Worm (Caenorhabditis elegans) whole organism, L1 larva: Measurements from ENCODE around the gene ilys-5.

Experiments
- C16A3.4 ChIP-seq: fragments of 150-350 bp; optimal IDR thresholded peaks from 2 replicates; lab custom pipeline; 2014; ENCODE audit warnings: missing biosample characterization, missing genetic modification characterization
- Y116A8C.19 ChIP-seq: sonication (generic microtip); optimal IDR thresholded peaks from 2 replicates; lab custom pipeline; 2016; ENCODE audit warnings: missing compliant biosample characterization, missing genetic modification characterization, borderline replicate concordance
- alr-1 ChIP-seq: fragments of 200-800 bp; sonication (Bioruptor generic); optimal IDR thresholded peaks from 2 replicates; lab custom pipeline; 2018; ENCODE audit warnings: borderline replicate concordance, mild to moderate bottlenecking, missing genetic modification characterization, missing compliant biosample characterization
- aly-2 ChIP-seq: fragments of 150-350 bp; optimal IDR thresholded peaks from 2 replicates; lab custom pipeline; 2014; ENCODE audit warnings: missing biosample characterization, missing genetic modification characterization
- ama-1 ChIP-seq: fragments of 150-350 bp; optimal IDR thresholded peaks from 2 replicates; lab custom pipeline; 2014
- blmp-1 ChIP-seq: fragments of 150-350 bp; optimal IDR thresholded peaks from 2 replicates; lab custom pipeline; 2014; ENCODE audit warnings: missing biosample characterization, missing genetic modification characterization
- ceh-63 ChIP-seq: fragments of 200-800 bp; sonication (Bioruptor generic); optimal IDR thresholded peaks from 2 replicates; lab custom pipeline; 2018; ENCODE audit warnings: mild to moderate bottlenecking, missing genetic modification characterization, missing compliant biosample characterization
- ceh-8 ChIP-seq: fragments of 200-800 bp; sonication (Bioruptor generic); optimal IDR thresholded peaks from 2 replicates; lab custom pipeline; 2018; ENCODE audit warnings: mild to moderate bottlenecking, missing genetic modification characterization, moderate library complexity, missing compliant biosample characterization
- dsc-1 ChIP-seq: sonication (generic microtip); optimal IDR thresholded peaks from 2 replicates; lab custom pipeline; 2016; ENCODE audit warnings: mild to moderate bottlenecking, missing genetic modification characterization, missing compliant biosample characterization
- efl-1 ChIP-seq, 4 experiments: fragments of 150-350 bp; optimal IDR thresholded peaks in 3 of 4; peaks in 1 of 4; 1 replicate in 1 of 4; 2 replicates in 3 of 4; lab custom pipeline; 2014; ENCODE audit warnings: missing biosample characterization in 2 of 4, missing genetic modification characterization in 2 of 4, missing genetic modification reagents in 2 of 4
- efl-3 ChIP-seq: fragments of 200-800 bp; sonication (Bioruptor generic); optimal IDR thresholded peaks from 2 replicates; lab custom pipeline; 2018; ENCODE audit warnings: mild to moderate bottlenecking, missing genetic modification characterization, missing compliant biosample characterization
- egl-13 ChIP-seq: sonication (generic microtip); optimal IDR thresholded peaks from 2 replicates; lab custom pipeline; 2016; ENCODE audit warnings: missing genotype, missing genetic modification reagents, missing genetic modification characterization, missing compliant biosample characterization
- elt-2 ChIP-seq: sonication (generic microtip); optimal IDR thresholded peaks from 2 replicates; lab custom pipeline; 2016; ENCODE audit warnings: missing genetic modification characterization, mild to moderate bottlenecking, inconsistent platforms, missing compliant biosample characterization, missing genetic modification reagents
- ets-5 ChIP-seq: fragments of 200-800 bp; sonication (Bioruptor generic); IDR thresholded peaks from 2 replicates; pipeline ENCODE4 v1.3.6; 2022; ENCODE audit warnings: missing genetic modification characterization, missing compliant biosample characterization
- fos-1 ChIP-seq: fragments of 150-350 bp; optimal IDR thresholded peaks from 2 replicates; lab custom pipeline; 2014; ENCODE audit warnings: missing biosample characterization, missing genetic modification characterization
- hpl-2 ChIP-seq: fragments of 150-350 bp; optimal IDR thresholded peaks from 2 replicates; lab custom pipeline; 2014; ENCODE audit warnings: missing biosample characterization, missing genetic modification reagents, missing genetic modification characterization
- jun-1 ChIP-seq: fragments of 150-350 bp; optimal IDR thresholded peaks from 2 replicates; lab custom pipeline; 2014; ENCODE audit warnings: missing biosample characterization, missing genetic modification reagents, missing genetic modification characterization
- lin-13 ChIP-seq: fragments of 150-350 bp; optimal IDR thresholded peaks from 2 replicates; lab custom pipeline; 2014; ENCODE audit warnings: missing biosample characterization, missing genetic modification reagents, missing genetic modification characterization
- lin-14 ChIP-seq: fragments of 200-800 bp; sonication (Bioruptor generic); optimal IDR thresholded peaks from 2 replicates; lab custom pipeline; 2018; ENCODE audit warnings: mild to moderate bottlenecking, missing genetic modification characterization, moderate library complexity, missing compliant biosample characterization
- lin-35 ChIP-seq, 2 experiments: fragments of 150-350 bp; optimal IDR thresholded peaks; 2 replicates each; lab custom pipeline; 2014; ENCODE audit warnings: missing biosample characterization in 2 of 2, missing genetic modification characterization in 2 of 2, missing genetic modification reagents in 2 of 2
- lin-39 ChIP-seq: fragments of 150-350 bp; optimal IDR thresholded peaks from 2 replicates; lab custom pipeline; 2014; ENCODE audit warnings: missing biosample characterization, missing genetic modification reagents, missing genetic modification characterization
- lir-3 ChIP-seq: sonication (generic microtip); optimal IDR thresholded peaks from 2 replicates; lab custom pipeline; 2016; ENCODE audit warnings: mild to moderate bottlenecking, missing genetic modification characterization, moderate library complexity, missing compliant biosample characterization; ENCODE audit not compliant: poor library complexity
- lsy-2 ChIP-seq, 2 experiments: fragments of 150-350 bp; optimal IDR thresholded peaks; 2 replicates each; lab custom pipeline; 2014; ENCODE audit warnings: missing biosample characterization in 2 of 2, missing genetic modification characterization in 2 of 2
- mdl-1 ChIP-seq, 2 experiments: fragments of 150-350 bp; optimal IDR thresholded peaks; 2 replicates each; lab custom pipeline; 2014 to 2017; ENCODE audit warnings: missing biosample characterization in 2 of 2, missing genetic modification characterization in 2 of 2, inconsistent platforms in 1 of 2
- nhr-11 ChIP-seq: fragments of 150-350 bp; optimal IDR thresholded peaks from 2 replicates; lab custom pipeline; 2014; ENCODE audit warnings: missing biosample characterization, missing genetic modification characterization
- nhr-20 ChIP-seq: sonication (generic microtip); optimal IDR thresholded peaks from 2 replicates; lab custom pipeline; 2016; ENCODE audit warnings: mild to moderate bottlenecking, missing genetic modification characterization, missing compliant biosample characterization
- nhr-237 ChIP-seq: fragments of 150-350 bp; optimal IDR thresholded peaks from 2 replicates; lab custom pipeline; 2014; ENCODE audit warnings: missing biosample characterization, missing genetic modification characterization
- nhr-71 ChIP-seq: sonication (generic microtip); optimal IDR thresholded peaks from 2 replicates; lab custom pipeline; 2016; ENCODE audit warnings: mild to moderate bottlenecking, missing genetic modification characterization, moderate library complexity, missing compliant biosample characterization
- nhr-84 ChIP-seq: sonication (generic microtip); optimal IDR thresholded peaks from 2 replicates; lab custom pipeline; 2017; ENCODE audit warnings: missing biosample characterization, missing genetic modification characterization
- nhr-90 ChIP-seq: sonication (generic microtip); optimal IDR thresholded peaks from 2 replicates; lab custom pipeline; 2016; ENCODE audit warnings: mild to moderate bottlenecking, missing genetic modification characterization, missing compliant biosample characterization; ENCODE audit not compliant: poor library complexity
- pag-3 ChIP-seq: sonication (generic microtip); optimal IDR thresholded peaks from 2 replicates; lab custom pipeline; 2017; ENCODE audit warnings: missing genetic modification characterization, mild to moderate bottlenecking, missing compliant biosample characterization, antibody characterized with exemption, borderline replicate concordance; ENCODE audit not compliant: insufficient read depth
- pax-3 ChIP-seq: fragments of 200-800 bp; sonication (Bioruptor generic); optimal IDR thresholded peaks from 2 replicates; lab custom pipeline; 2018; ENCODE audit warnings: mild to moderate bottlenecking, missing genetic modification characterization, moderate library complexity, missing compliant biosample characterization
- pqm-1 ChIP-seq: sonication (generic microtip); optimal IDR thresholded peaks from 3 replicates; lab custom pipeline; 2017; ENCODE audit warnings: missing biosample characterization, missing genetic modification characterization
- rnt-1 ChIP-seq: sonication (generic microtip); optimal IDR thresholded peaks from 2 replicates; lab custom pipeline; 2016; ENCODE audit warnings: mild to moderate bottlenecking, missing genetic modification characterization, moderate library complexity, missing compliant biosample characterization
- skn-1 ChIP-seq: fragments of 150-350 bp; optimal IDR thresholded peaks from 2 replicates; lab custom pipeline; 2014; ENCODE audit warnings: missing biosample characterization, missing genetic modification characterization
- snu-23 ChIP-seq: sonication (generic microtip); optimal IDR thresholded peaks from 2 replicates; lab custom pipeline; 2016; ENCODE audit warnings: missing genetic modification characterization, missing compliant biosample characterization
- sptf-1 ChIP-seq: fragments of 150-350 bp; optimal IDR thresholded peaks from 2 replicates; lab custom pipeline; 2014; ENCODE audit warnings: missing biosample characterization, missing genetic modification characterization
- tbx-2 ChIP-seq: sonication (generic microtip); optimal IDR thresholded peaks from 2 replicates; lab custom pipeline; 2016; ENCODE audit warnings: missing genetic modification characterization, missing compliant biosample characterization
- tlp-1 ChIP-seq: fragments of 150-350 bp; optimal IDR thresholded peaks from 2 replicates; lab custom pipeline; 2014; ENCODE audit warnings: missing biosample characterization, missing genetic modification characterization
- unc-62 ChIP-seq: fragments of 150-350 bp; optimal IDR thresholded peaks from 2 replicates; lab custom pipeline; 2014; ENCODE audit warnings: missing biosample characterization, missing genetic modification reagents, missing genetic modification characterization
- unc-86 ChIP-seq: sonication (generic microtip); optimal IDR thresholded peaks from 2 replicates; lab custom pipeline; 2016; ENCODE audit warnings: missing genetic modification characterization, missing compliant biosample characterization
- vab-15 ChIP-seq: sonication (generic microtip); optimal IDR thresholded peaks from 2 replicates; lab custom pipeline; 2017; ENCODE audit warnings: missing genotype, mild to moderate bottlenecking, missing genetic modification characterization, missing compliant biosample characterization
- ztf-4 ChIP-seq: fragments of 150-350 bp; optimal IDR thresholded peaks from 2 replicates; lab custom pipeline; 2014; ENCODE audit warnings: missing biosample characterization, missing genetic modification characterization

ilys-5 gene

ce11 chrX:6522634-6523070 lies 14.0 kb downstream of the ilys-5 start:
- TF ChIP-seq nhr-71 (tag; lab: Kevin White, UChicago) (peak; percentile 26), elt-2 (tag; lab: Kevin White, UChicago) (peak; percentile 84), efl-1 (optimal IDR thresholded peaks at IDR 0.05; lab: Kevin White, UChicago) (no peak), efl-1 (GFP tag; optimal IDR thresholded peaks at IDR 0.05 in 1 of 2; lab: Kevin White, UChicago) (peak in 1 of 2 experiments; percentile 30), ama-1 (no peak), hpl-2 (GFP tag; lab: Kevin White, UChicago) (peak; percentile 44), unc-86 (tag; lab: Kevin White, UChicago) (no peak)
- TF ChIP-seq, all 84 proteins: peak for 4

DNA sequence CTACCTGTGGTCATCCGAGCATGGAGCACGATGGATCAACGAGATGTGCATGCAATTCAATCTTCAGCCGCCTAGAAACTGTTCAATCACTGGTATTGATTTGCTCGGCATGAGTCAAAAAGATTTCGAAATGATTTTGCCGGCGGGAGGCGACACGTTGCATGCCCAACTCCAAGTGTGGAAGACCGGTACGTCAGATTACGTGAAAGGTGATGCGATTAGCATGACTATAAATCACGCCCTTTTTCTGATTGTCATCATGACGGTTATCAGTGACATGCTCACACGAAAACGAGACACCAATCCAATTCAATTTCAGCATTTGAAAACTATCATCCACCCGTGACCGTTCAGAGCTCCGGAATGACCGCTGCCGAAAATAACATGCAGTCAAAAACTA lies 16.0 kb downstream of the ilys-5 start:
- no peak for TF ChIP-seq unc-62 (GFP tag; lab: Kevin White, UChicago)
- TF ChIP-seq elt-2 (tag; lab: Kevin White, UChicago): peak; percentile 51
- no peak for TF ChIP-seq tbx-2 (tag; lab: Kevin White, UChicago)
- TF ChIP-seq alr-1 (tag; lab: Kevin White, UChicago): no peak
- no peak for TF ChIP-seq efl-3 (GFP tag; lab: Kevin White, UChicago)
- TF ChIP-seq lsy-2 (tag; optimal IDR thresholded peaks at IDR 0.05; lab: Kevin White, UChicago): no peak
- TF ChIP-seq ztf-4 (tag; lab: Kevin White, UChicago): no peak
- no peak for TF ChIP-seq sptf-1 (tag; lab: Kevin White, UChicago)
- no peak for TF ChIP-seq pqm-1
- peak; percentile 26 for TF ChIP-seq tlp-1
- no peak for TF ChIP-seq nhr-84 (tag; lab: Kevin White, UChicago)

- TF ChIP-seq skn-1: no peak
- no peak for TF ChIP-seq lin-39 (tag; lab: Kevin White, UChicago)
- TF ChIP-seq vab-15 (tag; lab: Kevin White, UChicago): no peak
- TF ChIP-seq egl-13 (tag; lab: Kevin White, UChicago): no peak
- no peak for TF ChIP-seq fos-1 (tag; lab: Kevin White, UChicago)
- peak; percentile 98 for TF ChIP-seq blmp-1
These were observed 16.7 kb downstream of the ilys-5 start for ce11 chrX:6519946-6520345.

- no peak for TF ChIP-seq mdl-1 (tag; optimal IDR thresholded peaks at IDR 0.05; lab: Kevin White, UChicago)
- TF ChIP-seq nhr-71 (tag; lab: Kevin White, UChicago): peak; percentile 14
- TF ChIP-seq nhr-20 (tag; lab: Kevin White, UChicago): peak; percentile 33
- peak; percentile 8 for TF ChIP-seq elt-2 (tag; lab: Kevin White, UChicago)
These were observed 17.2 kb downstream of the ilys-5 start for ce11 chrX:6519473-6519872.

- TF ChIP-seq nhr-20 (tag; lab: Kevin White, UChicago): peak; percentile 18
- no peak for TF ChIP-seq lin-13 (GFP tag; lab: Kevin White, UChicago)
- no peak for TF ChIP-seq rnt-1
- peak; percentile 40 for TF ChIP-seq jun-1 (tag; lab: Kevin White, UChicago)
- no peak for TF ChIP-seq pax-3
- no peak for TF ChIP-seq nhr-11 (tag; lab: Kevin White, UChicago)
- peak; percentile 0 for TF ChIP-seq C16A3.4 (tag; lab: Kevin White, UChicago)
- TF ChIP-seq ceh-8 (GFP tag; lab: Kevin White, UChicago): no peak
- peak; percentile 39 for TF ChIP-seq nhr-90 (tag; lab: Kevin White, UChicago)
- peak; percentile 37 for TF ChIP-seq nhr-71 (tag; lab: Kevin White, UChicago)
- TF ChIP-seq nhr-237: no peak
- peak in 1 of 2 experiments; percentile 29 for TF ChIP-seq lin-35 (GFP tag; optimal IDR thresholded peaks at IDR 0.05; lab: Kevin White, UChicago)
- peak in 1 of 2 experiments; percentile 44 for TF ChIP-seq mdl-1 (tag; optimal IDR thresholded peaks at IDR 0.05; lab: Kevin White, UChicago)
- no peak for TF ChIP-seq ceh-63 (GFP tag; lab: Kevin White, UChicago)
- TF ChIP-seq efl-1 (optimal IDR thresholded peaks at IDR 0.05; lab: Kevin White, UChicago): no peak
- TF ChIP-seq efl-1 (GFP tag; optimal IDR thresholded peaks at IDR 0.05 in 1 of 2; lab: Kevin White, UChicago): peak in 1 of 2 experiments; percentile 45
- TF ChIP-seq pag-3 (tag; lab: Kevin White, UChicago): no peak
- no peak for TF ChIP-seq lir-3 (tag; lab: Kevin White, UChicago)
- no peak for TF ChIP-seq ets-5 (GFP tag; lab: Robert Waterston, UW)
- peak; percentile 97 for TF ChIP-seq elt-2 (tag; lab: Kevin White, UChicago)
- TF ChIP-seq snu-23 (GFP tag; lab: Kevin White, UChicago): no peak
- TF ChIP-seq Y116A8C.19 (tag; lab: Kevin White, UChicago): no peak
- peak; percentile 4 for TF ChIP-seq lin-14 (GFP tag; lab: Kevin White, UChicago)
- TF ChIP-seq aly-2 (tag; lab: Kevin White, UChicago): no peak
- no peak for TF ChIP-seq dsc-1 (tag; lab: Kevin White, UChicago)
- peak; percentile 78 for TF ChIP-seq pqm-1
These were observed 18.1 kb downstream of the ilys-5 start, which contains the start of gene ets-4 for ce11 chrX:6518537-6518936. TSS of gene ets-4 (plus strand) at chrX:6518883.
